Worm (Caenorhabditis elegans) whole organism, L2 larva: Measurements from ENCODE around the gene ZK355.2.

Source experiments
- C34F6.9 ChIP-seq: fragments of 150-350 bp; optimal IDR thresholded peaks from 2 replicates; lab custom pipeline; 2014; ENCODE audit warnings: missing biosample characterization, missing genetic modification characterization
- R02D3.7 ChIP-seq: fragments of 150-350 bp; optimal IDR thresholded peaks from 2 replicates; lab custom pipeline; 2014; ENCODE audit warnings: missing biosample characterization, missing genetic modification characterization
- egl-27 ChIP-seq: sonication (generic microtip); optimal IDR thresholded peaks from 3 replicates; lab custom pipeline; 2017; ENCODE audit warnings: missing biosample characterization, missing genetic modification reagents, missing genetic modification characterization
- lin-11 ChIP-seq: fragments of 150-350 bp; sonication (generic microtip); optimal IDR thresholded peaks from 2 replicates; lab custom pipeline; 2014; ENCODE audit warnings: missing biosample characterization, missing genetic modification characterization, inconsistent platforms, mixed read lengths
- lsy-2 ChIP-seq, 2 experiments: fragments of 150-350 bp in 1 of 2; sonication (generic microtip) in 1 of 2; optimal IDR thresholded peaks; 2 replicates each; lab custom pipeline; 2014 to 2017; ENCODE audit warnings: missing biosample characterization in 2 of 2, missing genetic modification characterization in 2 of 2
- nhr-237 ChIP-seq: fragments of 150-350 bp; optimal IDR thresholded peaks from 2 replicates; lab custom pipeline; 2014; ENCODE audit warnings: missing biosample characterization, missing genetic modification characterization
- nhr-77 ChIP-seq: fragments of 150-350 bp; optimal IDR thresholded peaks from 2 replicates; lab custom pipeline; 2014; ENCODE audit warnings: missing biosample characterization, missing genetic modification characterization
- sem-4 ChIP-seq: fragments of 150-350 bp; optimal IDR thresholded peaks from 2 replicates; lab custom pipeline; 2014; ENCODE audit warnings: missing biosample characterization, missing genetic modification reagents, missing genetic modification characterization
- snpc-4 ChIP-seq: fragments of 150-350 bp; optimal IDR thresholded peaks from 2 replicates; lab custom pipeline; 2014; ENCODE audit warnings: missing biosample characterization, missing genetic modification characterization
- unc-62 ChIP-seq: fragments of 150-350 bp; optimal IDR thresholded peaks from 2 replicates; lab custom pipeline; 2014; ENCODE audit warnings: missing biosample characterization, missing genetic modification reagents, missing genetic modification characterization
- zag-1 ChIP-seq: fragments of 150-350 bp; optimal IDR thresholded peaks from 2 replicates; lab custom pipeline; 2014; ENCODE audit warnings: missing biosample characterization, missing genetic modification characterization

- TF ChIP-seq lsy-2 (tag; optimal IDR thresholded peaks at IDR 0.05; lab: Kevin White, UChicago) = no peak
- TF ChIP-seq lin-11 = no peak
- no peak for TF ChIP-seq R02D3.7 (tag; lab: Kevin White, UChicago)
- TF ChIP-seq snpc-4 (tag; lab: Kevin White, UChicago) = no peak
- no peak for TF ChIP-seq unc-62 (GFP tag; lab: Kevin White, UChicago)
- TF ChIP-seq egl-27 = no peak
- no peak for TF ChIP-seq nhr-77
- no peak for TF ChIP-seq sem-4
- no peak for TF ChIP-seq nhr-237
- TF ChIP-seq C34F6.9 (tag; lab: Kevin White, UChicago) = no peak
- TF ChIP-seq zag-1 (tag; lab: Kevin White, UChicago) = no peak
Measured at ce11 chrII:2923617-2924016, at the start of gene ZK355.2.
